Worm (Caenorhabditis elegans) whole organism, L4/young adult: Measurements from ENCODE around the gene acs-11.

Experiments
- W03F9.2 ChIP-seq: fragments of 150-350 bp; optimal IDR thresholded peaks from 2 replicates; lab custom pipeline; 2014; ENCODE audit warnings: missing biosample characterization, missing genetic modification characterization
- dao-5 ChIP-seq: sonication (generic microtip); optimal IDR thresholded peaks from 2 replicates; lab custom pipeline; 2016; ENCODE audit warnings: missing genotype, missing genetic modification characterization, moderate library complexity, missing compliant biosample characterization
- him-1 ChIP-seq: sonication (generic microtip); optimal IDR thresholded peaks from 2 replicates; lab custom pipeline; 2016; ENCODE audit warnings: missing genotype, missing genetic modification reagents, missing genetic modification characterization, missing compliant biosample characterization

acs-11 gene

ce11 chrII:4755654-4756053 is 13.7 kb downstream of the acs-11 start:
- TF ChIP-seq dao-5 (tag; lab: Kevin White, UChicago) (no peak), him-1 (tag; lab: Kevin White, UChicago) (no peak), W03F9.2 (tag; lab: Kevin White, UChicago) (no peak)

DNA sequence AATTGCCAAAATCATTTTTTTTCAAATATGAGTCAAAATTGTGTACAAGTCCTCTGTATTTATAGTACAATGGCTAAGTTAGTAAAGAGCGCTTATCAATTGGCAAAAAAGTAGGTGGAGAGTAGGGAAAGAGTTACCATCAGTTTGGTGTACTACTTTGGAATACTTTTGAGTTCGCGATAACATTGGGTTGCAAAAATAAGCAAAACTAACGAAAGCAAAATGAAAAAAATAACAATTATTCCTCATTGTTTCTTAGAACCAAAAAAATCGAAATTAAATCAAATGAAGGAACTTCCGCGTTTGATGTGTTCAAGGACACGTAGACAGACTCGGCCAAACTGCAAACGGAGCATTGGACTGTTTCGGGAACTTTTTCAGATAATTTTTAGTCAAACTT is 14.8 kb downstream of the acs-11 start, which contains the start of gene C27D9.2:
Gene C27D9.2, minus strand, starts transcription at position 101 of the 400 bp plus-strand sequence.
- no peak for TF ChIP-seq him-1 (tag; lab: Kevin White, UChicago)
- TF ChIP-seq W03F9.2 (tag; lab: Kevin White, UChicago): no peak
- TF ChIP-seq dao-5 (tag; lab: Kevin White, UChicago): no peak

ce11 chrII:4758462-4758861 is 16.5 kb downstream of the acs-11 start, which contains the start of gene F26G1.3:
Gene F26G1.3, plus strand, starts transcription at chrII:4758762.
- TF ChIP-seq W03F9.2 (tag; lab: Kevin White, UChicago): no peak

DNA sequence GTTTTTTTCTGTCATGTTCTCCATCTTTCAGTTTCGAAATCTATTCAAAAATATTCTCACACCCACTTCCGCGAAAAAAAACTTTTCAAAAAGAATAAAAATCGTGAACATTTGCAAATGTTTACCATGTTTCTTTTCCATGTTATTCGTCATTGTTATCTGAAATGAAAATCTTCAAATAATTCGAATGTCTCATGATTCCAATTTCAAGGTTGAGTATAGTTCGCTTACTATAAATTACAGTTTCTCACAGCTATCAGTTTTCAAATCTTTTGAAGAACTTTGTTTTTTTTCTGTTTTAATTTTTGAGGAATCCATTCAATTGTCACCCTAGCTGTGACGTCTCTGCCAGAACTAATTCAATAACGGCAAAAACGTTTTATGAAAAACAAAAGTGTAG is 17.9 kb downstream of the acs-11 start:
- no peak for TF ChIP-seq him-1 (tag; lab: Kevin White, UChicago)
- TF ChIP-seq W03F9.2 (tag; lab: Kevin White, UChicago): no peak
- no peak for TF ChIP-seq dao-5 (tag; lab: Kevin White, UChicago)

- TF ChIP-seq dao-5 (tag; lab: Kevin White, UChicago) (no peak), him-1 (tag; lab: Kevin White, UChicago) (no peak), W03F9.2 (tag; lab: Kevin White, UChicago) (no peak)
Measured at ce11 chrII:4761020-4761419, 19.1 kb downstream of the acs-11 start.

- TF ChIP-seq W03F9.2 (tag; lab: Kevin White, UChicago) (no peak), dao-5 (tag; lab: Kevin White, UChicago) (no peak), him-1 (tag; lab: Kevin White, UChicago) (no peak)
Measured at ce11 chrII:4762574-4763285, 20.8 kb downstream of the acs-11 start, which contains the start of gene F26G1.2. Gene F26G1.2, plus strand, starts transcription at chrII:4763081.

DNA sequence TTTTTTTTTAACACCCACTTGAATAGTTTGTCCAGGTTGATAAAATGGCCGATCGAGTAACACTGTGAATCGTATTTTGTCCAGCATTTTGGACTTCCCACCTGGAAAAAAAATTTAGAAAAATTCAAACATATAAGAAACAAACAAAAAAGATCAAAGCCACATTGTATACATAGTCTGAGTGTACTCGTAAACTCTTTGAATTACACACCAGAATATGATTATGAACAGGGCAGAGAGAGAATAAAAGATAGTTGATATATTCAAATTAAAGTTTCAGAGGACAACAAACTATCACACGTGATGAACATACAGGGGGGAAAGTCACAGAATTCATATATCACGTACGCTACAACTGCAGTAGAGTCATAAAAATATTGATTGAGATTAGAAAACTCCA is 24.3 kb downstream of the acs-11 start, which contains the start of gene ttm-2:
Gene ttm-2, minus strand, starts transcription at position 101 of the 400 bp plus-strand sequence.
- TF ChIP-seq W03F9.2 (tag; lab: Kevin White, UChicago) (no peak), him-1 (tag; lab: Kevin White, UChicago) (no peak), dao-5 (tag; lab: Kevin White, UChicago) (no peak)

DNA sequence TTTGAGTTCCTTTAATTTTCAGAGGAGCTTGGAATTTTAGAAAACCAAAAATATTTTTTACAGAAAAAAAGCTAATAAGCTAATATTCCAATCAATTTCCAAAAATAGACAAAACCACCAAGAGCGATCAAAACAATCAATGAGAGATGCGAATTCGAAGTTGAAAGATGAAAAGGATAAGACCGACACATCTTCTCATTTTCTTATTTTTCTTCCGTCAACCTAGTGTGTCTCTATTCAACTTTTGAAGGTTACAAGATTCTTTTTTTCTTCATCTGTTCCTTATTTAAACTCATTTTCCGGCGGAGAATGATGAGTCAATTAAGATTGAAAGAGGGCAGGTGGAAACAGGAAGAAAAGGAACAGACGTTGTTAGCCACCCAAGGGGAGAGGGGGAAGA is 25.7 kb downstream of the acs-11 start:
- no peak for TF ChIP-seq W03F9.2 (tag; lab: Kevin White, UChicago)

DNA sequence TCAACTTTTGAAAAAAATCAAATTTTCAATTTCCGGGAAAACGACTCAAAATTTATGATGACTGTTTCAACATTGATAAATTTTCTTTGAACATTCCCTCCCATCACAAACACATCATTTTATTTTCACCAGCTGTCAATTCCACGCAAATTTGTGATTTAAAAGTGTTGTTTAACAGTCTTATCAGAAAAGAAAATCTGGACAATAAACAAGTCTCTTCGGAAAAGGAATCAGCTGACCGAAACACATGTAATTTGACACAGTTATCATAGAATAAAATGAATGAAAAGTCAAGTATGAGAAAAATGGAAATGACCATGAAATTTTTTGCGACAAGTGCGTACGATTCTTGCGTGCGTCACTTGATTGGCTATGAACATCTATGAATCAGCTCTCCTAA is 27.2 kb downstream of the acs-11 start:
- TF ChIP-seq him-1 (tag; lab: Kevin White, UChicago): no peak
- TF ChIP-seq dao-5 (tag; lab: Kevin White, UChicago): no peak
- TF ChIP-seq W03F9.2 (tag; lab: Kevin White, UChicago): no peak

ce11 chrII:4769886-4770285 is 27.9 kb downstream of the acs-11 start:
- TF ChIP-seq W03F9.2 (tag; lab: Kevin White, UChicago): no peak

DNA sequence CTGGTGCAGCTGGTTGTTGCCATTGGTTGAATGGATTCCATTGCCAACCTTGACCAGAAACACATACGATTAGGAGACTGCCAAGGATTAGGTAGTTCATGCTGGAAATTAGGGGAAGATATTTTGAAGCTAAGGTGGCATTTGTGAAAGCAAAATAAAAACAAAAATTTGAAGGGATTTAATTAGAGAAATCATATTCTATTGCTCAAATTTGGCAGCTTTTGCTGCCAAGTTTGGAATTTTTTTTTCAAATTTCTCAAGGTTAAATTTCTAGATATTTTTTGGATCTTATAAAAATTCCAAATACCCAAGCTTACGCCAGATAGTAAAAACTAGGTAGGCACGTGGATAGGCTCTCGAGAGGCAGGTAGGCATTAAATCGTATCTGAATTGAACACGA is 29.3 kb downstream of the acs-11 start, which contains the start of gene F26G1.5:
Gene F26G1.5, minus strand, starts transcription at position 101 of the 400 bp plus-strand sequence.
- no peak for TF ChIP-seq dao-5 (tag; lab: Kevin White, UChicago)
- TF ChIP-seq him-1 (tag; lab: Kevin White, UChicago): no peak
- no peak for TF ChIP-seq W03F9.2 (tag; lab: Kevin White, UChicago)

DNA sequence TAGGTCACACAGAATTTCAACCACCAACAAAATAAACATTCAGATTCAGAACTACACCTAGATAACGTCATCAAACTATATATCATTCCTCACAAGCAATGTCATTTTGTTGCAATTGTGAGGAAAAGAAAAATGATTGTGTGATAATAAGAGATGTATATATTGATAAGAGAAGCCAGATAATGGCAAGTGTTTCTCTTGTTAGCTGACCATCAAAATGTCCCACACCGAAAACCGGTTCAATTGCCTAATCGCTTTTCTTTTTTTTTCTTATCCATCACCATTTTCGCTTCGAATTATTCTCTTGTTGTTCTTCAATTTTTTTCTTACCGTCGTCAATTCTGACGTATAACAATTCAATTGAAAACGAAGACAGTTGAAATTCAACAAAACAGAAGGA is 30.5 kb downstream of the acs-11 start:
- no peak for TF ChIP-seq dao-5 (tag; lab: Kevin White, UChicago)
- no peak for TF ChIP-seq W03F9.2 (tag; lab: Kevin White, UChicago)
- no peak for TF ChIP-seq him-1 (tag; lab: Kevin White, UChicago)

DNA sequence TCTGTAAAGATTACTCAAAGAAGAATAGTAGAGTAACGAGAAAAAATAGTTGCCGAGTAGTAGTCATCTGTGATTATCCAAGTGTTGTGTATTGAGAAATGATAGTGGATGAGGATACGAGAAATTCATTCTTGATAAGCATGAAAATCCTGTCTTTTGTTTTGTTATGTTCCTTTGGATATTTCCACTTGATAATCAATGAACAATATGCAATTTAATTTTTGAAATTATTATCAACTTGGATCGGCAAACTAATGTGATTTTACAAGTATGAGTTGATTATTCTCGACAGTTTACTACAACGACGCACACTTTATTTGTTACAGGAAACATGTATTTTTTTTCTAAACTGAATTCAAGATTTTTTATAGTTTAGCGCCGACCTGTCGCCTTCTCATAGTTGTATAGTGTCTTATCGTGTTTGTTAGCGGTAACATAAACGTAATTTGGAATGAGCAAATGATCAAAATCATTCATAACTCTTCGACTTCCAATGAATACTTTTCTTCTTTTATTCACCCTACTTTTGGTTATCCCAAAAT is 32.0 kb downstream of the acs-11 start, which contains the start of the genes F26G1.9 and F26G1.10:
Gene F26G1.9, minus strand, starts transcription at position 101 of the 542 bp plus-strand sequence.
Gene F26G1.10, plus strand, starts transcription at position 492 of the 542 bp plus-strand sequence.
- TF ChIP-seq dao-5 (tag; lab: Kevin White, UChicago) (no peak), W03F9.2 (tag; lab: Kevin White, UChicago) (no peak), him-1 (tag; lab: Kevin White, UChicago) (no peak)

DNA sequence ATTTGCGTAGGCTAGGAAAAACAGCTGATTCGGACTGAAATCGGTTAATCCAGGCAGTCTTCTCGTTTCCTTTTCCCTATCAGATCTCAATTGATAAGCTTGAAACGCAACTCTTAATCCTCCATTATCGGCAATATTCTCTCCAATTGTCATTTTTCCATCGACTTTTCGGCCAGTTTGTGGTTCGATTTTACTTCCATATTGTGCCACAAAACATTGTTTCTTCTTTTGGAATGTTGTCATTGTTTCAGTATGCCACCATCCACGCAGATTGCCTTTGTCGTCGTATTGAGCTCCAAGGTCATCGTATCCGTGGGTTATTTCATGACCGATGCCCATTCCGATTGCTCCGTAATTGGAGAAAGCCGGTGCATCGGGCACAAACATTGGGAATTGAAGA is 33.9 kb downstream of the acs-11 start:
- TF ChIP-seq W03F9.2 (tag; lab: Kevin White, UChicago) (no peak), dao-5 (tag; lab: Kevin White, UChicago) (no peak), him-1 (tag; lab: Kevin White, UChicago) (no peak)
